Fruit fly (Drosophila melanogaster) whole organism, embryonic: ENCODE measurements around the gene ND-23.

Experiments
- Dad ChIP-seq: fragments of 200-800 bp; sonication (Bioruptor generic); optimal IDR thresholded peaks from 3 replicates; lab custom pipeline; 2016; ENCODE audit warnings: missing biosample characterization, missing genetic modification characterization
- danr ChIP-seq: fragments of 200-800 bp; sonication (Bioruptor generic); IDR thresholded peaks from 2 replicates; pipeline ENCODE4 v1.3.6; 2022; ENCODE audit warnings: missing biosample characterization, missing genetic modification characterization
- fd102C ChIP-seq: fragments of 200-800 bp; sonication (Bioruptor generic); optimal IDR thresholded peaks from 2 replicates; lab custom pipeline; 2018; ENCODE audit warnings: missing biosample characterization, mild to moderate bottlenecking, missing genetic modification characterization, moderate library complexity
- peb ChIP-seq: fragments of 200-800 bp; sonication (Bioruptor generic); IDR thresholded peaks from 2 replicates; pipeline ENCODE4 v1.3.6; 2022; ENCODE audit warnings: missing biosample characterization, missing genetic modification characterization
- psq ChIP-seq: fragments of 200-800 bp; sonication (Bioruptor generic); optimal IDR thresholded peaks from 2 replicates; lab custom pipeline; 2017; ENCODE audit warnings: missing biosample characterization, missing genetic modification characterization
- yki ChIP-seq: fragments of >200 bp; optimal IDR thresholded peaks from 3 replicates; lab custom pipeline; 2018
- zen ChIP-seq: fragments of 200-800 bp; sonication (Bioruptor generic); optimal IDR thresholded peaks from 3 replicates; lab custom pipeline; 2018; ENCODE audit warnings: missing biosample characterization, mild to moderate bottlenecking, missing genetic modification characterization, moderate library complexity

- TF ChIP-seq Dad, result no peak
- no peak for TF ChIP-seq fd102C (GFP tag; lab: Kevin White, UChicago)
- TF ChIP-seq zen (tag; lab: Kevin White, UChicago), result no peak
- no peak for TF ChIP-seq peb
- TF ChIP-seq yki (lab: Kevin White, UChicago), result no peak
- no peak for TF ChIP-seq danr
- no peak for TF ChIP-seq psq (GFP tag; lab: Kevin White, UChicago)
Measured at dm6 chr3R:15814150-15814549, 22.8 kb downstream of the ND-23 start.
